Worm (Caenorhabditis elegans): ENCODE measurements around the gene clec-61.
"Not testable (repeated sequence)": the region's sequence is repeated elsewhere in the genome, so short reads cannot be mapped to it uniquely, and the experiment has no call there.

Gene clec-61

DNA sequence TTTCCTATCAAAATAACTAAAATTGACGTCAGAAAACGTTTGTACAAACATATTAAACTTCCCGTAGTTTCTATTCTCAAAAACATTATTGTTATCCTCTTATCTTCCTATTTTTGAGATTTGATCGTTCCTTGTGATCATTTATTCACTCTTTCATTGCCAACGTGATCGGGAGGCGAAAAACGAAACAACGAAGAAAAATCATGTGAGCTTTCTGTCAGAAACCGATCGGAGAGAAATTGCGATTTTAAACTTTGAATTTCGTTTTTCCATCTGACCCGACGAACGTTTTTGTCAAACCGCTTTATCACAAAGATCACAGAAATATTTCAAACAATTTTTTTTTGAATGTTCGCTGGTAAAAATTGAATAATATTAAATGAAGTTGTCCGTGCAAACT, 44.0 kb downstream of the clec-61 start:
- TF ChIP-seq cog-1 (tag; optimal IDR thresholded peaks at IDR 0.05) (no peak), T22C8.4 (GFP tag; IDR thresholded peaks at IDR 0.05) (no peak), ref-1 (GFP tag; conservative IDR thresholded peaks at IDR 0.05) (no peak), ztf-23 (GFP tag; IDR thresholded peaks at IDR 0.05) (no peak)

DNA sequence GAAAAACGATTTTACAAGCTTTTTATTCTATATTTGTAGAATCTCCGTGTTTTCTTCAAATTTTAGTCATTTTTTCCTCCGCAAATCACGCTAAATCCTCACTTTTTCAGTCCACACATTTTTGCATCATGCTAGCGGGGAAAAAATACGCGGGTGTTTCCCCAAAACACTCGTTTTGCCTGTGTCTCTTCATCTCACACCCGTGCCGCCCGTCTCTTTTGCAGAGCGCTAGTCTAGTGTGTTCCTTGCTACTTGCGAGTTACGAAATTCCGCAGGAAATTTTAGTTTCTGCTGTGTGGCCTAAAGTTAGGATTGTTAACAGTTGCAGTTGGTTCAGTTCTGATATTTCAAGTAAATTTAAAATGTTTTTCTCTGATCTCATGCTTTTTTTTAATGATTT, 44.6 kb downstream of the clec-61 start:
- TF ChIP-seq tab-1 (GFP tag; IDR thresholded peaks at IDR 0.05) (no peak), ref-1 (GFP tag; conservative IDR thresholded peaks at IDR 0.05) (no peak), cog-1 (tag; optimal IDR thresholded peaks at IDR 0.05) (no peak), med-1 (GFP tag; optimal IDR thresholded peaks at IDR 0.05; ENCODE audit: insufficient read depth) (no peak), ztf-23 (GFP tag; IDR thresholded peaks at IDR 0.05) (no peak), flt-1 (GFP tag; IDR thresholded peaks at IDR 0.05) (no peak), klf-2 (GFP tag; conservative IDR thresholded peaks at IDR 0.05) (no peak), T22C8.4 (GFP tag; IDR thresholded peaks at IDR 0.05) (no peak), ztf-29 (GFP tag; IDR thresholded peaks at IDR 0.05) (no peak)

DNA sequence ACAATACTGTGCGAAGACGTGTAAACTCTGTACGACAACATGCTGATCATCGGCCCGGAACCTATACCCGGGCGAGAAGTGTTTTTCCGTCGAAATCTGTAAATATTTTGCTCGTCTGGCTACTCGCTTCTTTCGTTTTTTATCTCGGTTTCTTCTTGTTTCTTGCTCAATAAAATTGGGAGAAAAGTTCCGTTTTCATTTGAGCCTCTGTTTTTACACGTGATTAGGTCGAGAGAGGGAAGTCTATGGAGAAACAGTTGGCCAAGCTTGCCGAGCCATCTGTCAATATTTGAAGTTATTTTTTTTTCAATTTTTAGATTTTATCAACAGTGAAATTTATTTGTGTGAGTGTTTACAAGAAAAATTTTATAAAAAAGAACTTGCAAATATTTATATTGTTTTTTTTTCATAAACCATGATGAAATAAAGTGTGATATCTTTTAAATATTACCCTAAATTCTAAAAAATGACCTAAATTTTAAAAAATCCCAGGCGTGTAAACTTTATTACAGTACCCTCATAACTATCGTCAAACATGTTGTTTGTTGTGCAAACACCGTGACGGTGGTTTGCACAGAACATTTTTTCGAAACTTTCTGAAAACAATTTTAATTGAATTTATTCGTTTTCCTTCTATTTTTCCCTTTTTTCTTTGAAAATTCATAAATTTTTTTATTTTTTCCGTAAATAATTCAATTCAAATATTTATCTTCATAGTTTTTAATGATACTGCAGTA, 45.2 kb downstream of the clec-61 start:
- TF ChIP-seq T22C8.4 (GFP tag; IDR thresholded peaks at IDR 0.05) (no peak), klf-2 (GFP tag; conservative IDR thresholded peaks at IDR 0.05) (no peak), tab-1 (GFP tag; IDR thresholded peaks at IDR 0.05) (no peak), flt-1 (GFP tag; IDR thresholded peaks at IDR 0.05) (no peak), ref-1 (GFP tag; conservative IDR thresholded peaks at IDR 0.05) (no peak)

DNA sequence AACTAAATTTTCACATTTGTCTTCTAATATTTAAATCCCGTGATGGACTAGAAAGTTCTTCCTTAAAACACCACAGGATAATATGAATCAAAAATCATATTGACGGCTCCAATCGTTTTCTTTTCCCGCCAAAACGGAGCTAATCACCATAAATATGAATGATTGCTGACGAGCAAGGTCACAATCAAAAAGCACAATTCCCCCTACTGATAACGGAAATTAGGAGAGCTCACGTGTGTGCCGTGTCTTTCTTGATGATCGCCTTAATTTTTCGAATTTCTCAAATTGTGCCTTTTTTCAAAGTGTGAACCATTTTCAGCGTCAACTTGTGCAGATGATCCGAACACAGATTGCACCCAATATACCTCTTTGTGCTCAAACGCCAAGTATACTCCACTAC, 46.4 kb downstream of the clec-61 start:
- no peak for TF ChIP-seq med-1 (GFP tag; optimal IDR thresholded peaks at IDR 0.05; ENCODE audit: insufficient read depth)
- no peak for TF ChIP-seq ztf-29 (GFP tag; IDR thresholded peaks at IDR 0.05)
- TF ChIP-seq tab-1 (GFP tag; IDR thresholded peaks at IDR 0.05) = no peak
- TF ChIP-seq ztf-23 (GFP tag; IDR thresholded peaks at IDR 0.05) = no peak
- no peak for TF ChIP-seq T22C8.4 (GFP tag; IDR thresholded peaks at IDR 0.05)
- TF ChIP-seq cog-1 (tag; optimal IDR thresholded peaks at IDR 0.05) = no peak
- TF ChIP-seq flt-1 (GFP tag; IDR thresholded peaks at IDR 0.05) = no peak
- no peak for TF ChIP-seq ref-1 (GFP tag; conservative IDR thresholded peaks at IDR 0.05)
- TF ChIP-seq klf-2 (GFP tag; conservative IDR thresholded peaks at IDR 0.05) = no peak

DNA sequence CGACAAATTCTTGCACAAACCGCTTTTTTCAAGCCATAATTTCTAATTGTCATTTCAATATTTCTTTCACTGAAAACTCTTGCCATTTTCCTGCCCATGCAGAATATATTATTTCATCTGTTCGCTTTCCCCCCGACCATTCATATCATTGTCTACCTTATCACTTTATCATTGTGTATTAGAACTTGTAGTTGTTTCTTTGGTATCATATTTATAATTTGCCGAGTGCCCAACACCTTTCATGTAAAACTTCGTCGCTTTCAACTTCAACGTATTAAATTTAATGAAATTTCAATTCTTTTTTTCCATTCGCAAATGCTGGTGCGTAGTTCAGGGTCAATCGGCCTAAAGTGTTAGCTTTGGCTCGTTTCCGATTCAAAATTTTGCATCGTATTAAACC, 47.5 kb downstream of the clec-61 start, which contains the start of gene ZK673.1:
Gene ZK673.1 (plus strand): TSS at position 301 of the 400 bp plus-strand sequence.
- TF ChIP-seq T22C8.4, ztf-29, flt-1 (GFP tag; IDR thresholded peaks at IDR 0.05): not testable (repeated sequence)

DNA sequence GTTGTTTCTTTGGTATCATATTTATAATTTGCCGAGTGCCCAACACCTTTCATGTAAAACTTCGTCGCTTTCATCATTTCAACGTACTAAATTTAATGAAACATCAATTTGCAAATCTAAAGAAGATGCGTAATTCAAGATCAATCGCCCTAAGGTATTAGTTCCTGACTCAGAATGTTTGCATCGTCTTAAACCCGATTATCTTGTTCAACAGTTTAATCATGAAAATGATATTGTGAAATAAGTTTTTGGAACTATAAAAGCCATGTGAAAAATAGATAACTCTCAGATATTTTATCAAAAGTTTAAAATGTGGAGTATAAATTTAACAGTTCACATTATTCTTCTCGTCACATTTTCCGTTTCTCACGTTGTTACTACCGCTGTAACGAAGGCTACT, 50.4 kb downstream of the clec-61 start, which contains the start of gene E04D5.4:
Gene E04D5.4 (plus strand): TSS at position 301 of the 400 bp plus-strand sequence.
- TF ChIP-seq T22C8.4 (GFP tag; IDR thresholded peaks at IDR 0.05) (no peak), ref-1 (GFP tag; conservative IDR thresholded peaks at IDR 0.05) (no peak), cog-1 (tag; optimal IDR thresholded peaks at IDR 0.05) (no peak), med-1 (GFP tag; optimal IDR thresholded peaks at IDR 0.05; ENCODE audit: insufficient read depth) (no peak), flt-1 (GFP tag; IDR thresholded peaks at IDR 0.05) (no peak)

Measured in whole organism, midembryonic.